Worm (Caenorhabditis elegans): ENCODE data around the gene lin-23.

DNA sequence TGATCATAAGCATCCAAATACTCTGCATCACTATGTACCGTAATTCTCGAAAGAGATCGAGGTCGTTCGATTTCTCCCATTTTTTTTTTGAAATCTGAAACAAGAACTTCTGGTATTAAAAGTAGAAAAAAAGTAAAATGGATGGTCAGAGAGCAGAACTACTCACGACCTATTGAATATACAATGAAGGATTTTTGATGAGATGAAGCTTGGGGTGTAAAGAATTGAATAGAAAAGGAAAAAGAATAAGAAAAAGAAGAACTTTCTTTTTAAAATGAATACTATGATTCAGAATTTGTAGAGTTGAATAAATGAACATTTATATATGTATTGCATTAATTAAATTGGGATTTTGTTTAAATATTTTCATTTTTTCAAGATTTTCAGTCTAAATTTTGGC is 37.2 kb upstream of the lin-23 start, which contains the start of gene ttc-39B:
- TF ChIP-seq vab-7 (GFP tag; IDR thresholded peaks at IDR 0.05) (no peak), pqm-1 (tag; optimal IDR thresholded peaks at IDR 0.05) (no peak)

All from whole organism, L4 larva.